Fruit fly (Drosophila melanogaster) whole organism, embryonic: ENCODE results near the gene CG6481.
A peak's percentile ranks its signal among the peaks of the same experiment; 100 is the strongest.

Experiments
- Atf6 ChIP-seq: fragments of 200-800 bp; sonication (Bioruptor generic); IDR thresholded peaks from 2 replicates; pipeline ENCODE4 v1.3.6; 2022; ENCODE audit warnings: missing biosample characterization, missing genetic modification characterization
- CG10267 ChIP-seq: fragments of 200-800 bp; sonication (Bioruptor generic); optimal IDR thresholded peaks from 2 replicates; lab custom pipeline; 2018; ENCODE audit warnings: missing biosample characterization, mild to moderate bottlenecking, missing genetic modification characterization, moderate library complexity
- CG10543 ChIP-seq: fragments of 200-800 bp; sonication (Bioruptor generic); optimal IDR thresholded peaks from 3 replicates; lab custom pipeline; 2017; ENCODE audit warnings: missing biosample characterization, mild to moderate bottlenecking, missing genetic modification characterization, moderate library complexity
- CG11456 ChIP-seq: fragments of 200-800 bp; sonication (Bioruptor generic); IDR thresholded peaks from 3 replicates; pipeline ENCODE4 v1.3.6; 2022; ENCODE audit warnings: missing biosample characterization, missing genetic modification characterization
- CG11723 ChIP-seq: fragments of 200-800 bp; sonication (Bioruptor generic); optimal IDR thresholded peaks from 2 replicates; lab custom pipeline; 2017; ENCODE audit warnings: missing biosample characterization, mild to moderate bottlenecking, missing genetic modification characterization
- CG1233 ChIP-seq: fragments of 200-800 bp; sonication (Bioruptor generic); optimal IDR thresholded peaks from 4 replicates; lab custom pipeline; 2018; ENCODE audit warnings: missing biosample characterization, mild to moderate bottlenecking, missing genetic modification characterization
- CG14441 ChIP-seq: fragments of 200-800 bp; sonication (Bioruptor generic); IDR thresholded peaks from 2 replicates; pipeline ENCODE4 v1.3.6; 2022; ENCODE audit warnings: missing biosample characterization, missing genetic modification characterization
- CG14965 ChIP-seq: fragments of 200-800 bp; sonication (Bioruptor generic); optimal IDR thresholded peaks from 2 replicates; lab custom pipeline; 2016; ENCODE audit warnings: missing biosample characterization, missing genetic modification characterization, borderline replicate concordance
- CG15479 ChIP-seq: fragments of 200-800 bp; sonication (Bioruptor generic); optimal IDR thresholded peaks from 3 replicates; lab custom pipeline; 2019; ENCODE audit warnings: missing biosample characterization, mild to moderate bottlenecking, missing genetic modification characterization, moderate library complexity
- CG1647 ChIP-seq: fragments of 200-800 bp; sonication (Bioruptor generic); optimal IDR thresholded peaks from 3 replicates; lab custom pipeline; 2016; ENCODE audit warnings: missing biosample characterization, missing genetic modification characterization
- CG17385 ChIP-seq: fragments of 200-800 bp; sonication (Bioruptor generic); optimal IDR thresholded peaks from 3 replicates; lab custom pipeline; 2018; ENCODE audit warnings: missing biosample characterization, mild to moderate bottlenecking, missing genetic modification characterization
- CG4424 ChIP-seq: fragments of 200-800 bp; sonication (Bioruptor generic); optimal IDR thresholded peaks from 3 replicates; lab custom pipeline; 2016; ENCODE audit warnings: missing biosample characterization, missing genetic modification characterization
- CG6254 ChIP-seq: fragments of 200-800 bp; sonication (Bioruptor generic); optimal IDR thresholded peaks from 3 replicates; lab custom pipeline; 2017; ENCODE audit warnings: mild to moderate bottlenecking, missing biosample characterization, missing genetic modification reagents, missing genetic modification characterization
- CG6765 ChIP-seq: fragments of 200-800 bp; sonication (Bioruptor generic); optimal IDR thresholded peaks from 3 replicates; lab custom pipeline; 2017; ENCODE audit warnings: missing biosample characterization, mild to moderate bottlenecking, missing genetic modification characterization
- CG6813 ChIP-seq: fragments of 200-800 bp; sonication (Bioruptor generic); optimal IDR thresholded peaks from 2 replicates; lab custom pipeline; 2017; ENCODE audit warnings: missing biosample characterization, missing genetic modification characterization, mild to moderate bottlenecking, moderate library complexity, missing genetic modification reagents
- CG8359 ChIP-seq: fragments of 200-800 bp; sonication (Bioruptor generic); optimal IDR thresholded peaks from 2 replicates; lab custom pipeline; 2017; ENCODE audit warnings: missing biosample characterization, mild to moderate bottlenecking, missing genetic modification characterization, borderline replicate concordance
- CG8388 ChIP-seq: fragments of 200-800 bp; sonication (Bioruptor generic); optimal IDR thresholded peaks from 2 replicates; lab custom pipeline; 2019; ENCODE audit warnings: missing biosample characterization, mild to moderate bottlenecking, missing genetic modification characterization, moderate library complexity
- Dad ChIP-seq: fragments of 200-800 bp; sonication (Bioruptor generic); optimal IDR thresholded peaks from 3 replicates; lab custom pipeline; 2016; ENCODE audit warnings: missing biosample characterization, missing genetic modification characterization
- Doc3 ChIP-seq: fragments of 200-800 bp; sonication (Bioruptor generic); IDR thresholded peaks from 3 replicates; pipeline ENCODE4 v1.3.6; 2022; ENCODE audit warnings: missing biosample characterization, missing genetic modification characterization; ENCODE audit not compliant: partially characterized antibody
- Dp ChIP-seq: fragments of 200-800 bp; sonication (Bioruptor generic); optimal IDR thresholded peaks from 2 replicates; lab custom pipeline; 2018; ENCODE audit warnings: missing biosample characterization, mild to moderate bottlenecking, missing genetic modification characterization, moderate library complexity
- H15 ChIP-seq: fragments of 200-800 bp; sonication (Bioruptor generic); IDR thresholded peaks from 3 replicates; pipeline ENCODE4 v1.3.6; 2022; ENCODE audit warnings: missing biosample characterization, missing genetic modification characterization
- Kr ChIP-seq: fragments of 200-800 bp; sonication (Bioruptor generic); optimal IDR thresholded peaks from 2 replicates; lab custom pipeline; 2017; ENCODE audit warnings: missing biosample characterization, mild to moderate bottlenecking, missing genetic modification characterization
- Side ChIP-seq: fragments of 200-800 bp; sonication (Bioruptor generic); optimal IDR thresholded peaks from 2 replicates; lab custom pipeline; 2016; ENCODE audit warnings: missing biosample characterization, missing genetic modification characterization
- Six4 ChIP-seq: fragments of 200-800 bp; sonication (Bioruptor generic); optimal IDR thresholded peaks from 2 replicates; lab custom pipeline; 2016; ENCODE audit warnings: missing biosample characterization, missing genetic modification characterization
- Sry-β ChIP-seq: fragments of 200-800 bp; sonication (Bioruptor generic); optimal IDR thresholded peaks from 2 replicates; lab custom pipeline; 2018; ENCODE audit warnings: missing biosample characterization, mild to moderate bottlenecking, missing genetic modification characterization, moderate library complexity
- TFAM ChIP-seq: fragments of 200-800 bp; sonication (Bioruptor generic); optimal IDR thresholded peaks from 2 replicates; lab custom pipeline; 2017; ENCODE audit warnings: missing biosample characterization, missing genetic modification characterization, inconsistent platforms
- Usf ChIP-seq: fragments of 200-800 bp; sonication (Bioruptor generic); optimal IDR thresholded peaks from 2 replicates; lab custom pipeline; 2017; ENCODE audit warnings: missing genotype, missing biosample characterization, missing genetic modification characterization
- Xrp1 ChIP-seq: fragments of 200-800 bp; sonication (Bioruptor generic); IDR thresholded peaks from 2 replicates; pipeline ENCODE4 v1.3.6; 2022; ENCODE audit warnings: missing biosample characterization, missing genetic modification characterization
- cg ChIP-seq: fragments of 200-800 bp; sonication (Bioruptor generic); optimal IDR thresholded peaks from 3 replicates; lab custom pipeline; 2019; ENCODE audit warnings: missing biosample characterization, mild to moderate bottlenecking, missing genetic modification characterization, moderate library complexity
- crp ChIP-seq, 2 experiments: fragments of 200-800 bp; sonication (Bioruptor generic); optimal IDR thresholded peaks; 2 replicates in 1 of 2; 3 replicates in 1 of 2; lab custom pipeline; 2017; ENCODE audit warnings: missing biosample characterization in 2 of 2, missing genetic modification characterization in 2 of 2, mild to moderate bottlenecking in 1 of 2, moderate library complexity in 1 of 2
- disco-r ChIP-seq: fragments of 200-800 bp; sonication (Bioruptor generic); optimal IDR thresholded peaks from 2 replicates; lab custom pipeline; 2016; ENCODE audit warnings: missing biosample characterization, missing genetic modification characterization
- fd102C ChIP-seq: fragments of 200-800 bp; sonication (Bioruptor generic); optimal IDR thresholded peaks from 2 replicates; lab custom pipeline; 2018; ENCODE audit warnings: missing biosample characterization, mild to moderate bottlenecking, missing genetic modification characterization, moderate library complexity
- fru ChIP-seq: fragments of >200 bp; optimal IDR thresholded peaks from 2 replicates; lab custom pipeline; 2017
- grn ChIP-seq: fragments of 200-800 bp; sonication (Bioruptor generic); optimal IDR thresholded peaks from 3 replicates; lab custom pipeline; 2017; ENCODE audit warnings: missing biosample characterization, missing genetic modification characterization
- hkb ChIP-seq, 2 experiments: fragments of 200-800 bp in 1 of 2; fragments of >200 bp in 1 of 2; sonication (Bioruptor generic) in 1 of 2; IDR thresholded peaks in 1 of 2; optimal IDR thresholded peaks in 1 of 2; 2 replicates each; pipeline versions ENCODE4 v1.3.6 to Lab custom; 2017 to 2022; ENCODE audit warnings: missing biosample characterization in 1 of 2, missing genetic modification characterization in 1 of 2
- insv ChIP-seq, 2 experiments: fragments of 200-800 bp; sonication (Bioruptor generic); optimal IDR thresholded peaks; 3 replicates each; lab custom pipeline; 2016 to 2018; ENCODE audit warnings: missing biosample characterization in 2 of 2, missing genetic modification characterization in 2 of 2
- kni ChIP-seq: fragments of 200-800 bp; sonication (Bioruptor generic); optimal IDR thresholded peaks from 3 replicates; lab custom pipeline; 2017; ENCODE audit warnings: mild to moderate bottlenecking, missing biosample characterization, missing genetic modification reagents, missing genetic modification characterization
- lilli ChIP-seq: fragments of 200-800 bp; sonication (Bioruptor generic); optimal IDR thresholded peaks from 3 replicates; lab custom pipeline; 2016; ENCODE audit warnings: missing biosample characterization, missing genetic modification characterization
- maf-S ChIP-seq: fragments of 200-800 bp; sonication (Bioruptor generic); optimal IDR thresholded peaks from 2 replicates; lab custom pipeline; 2016; ENCODE audit warnings: missing biosample characterization, missing genetic modification characterization
- pum ChIP-seq: fragments of 200-800 bp; sonication (Bioruptor generic); optimal IDR thresholded peaks from 2 replicates; lab custom pipeline; 2016; ENCODE audit warnings: missing biosample characterization, missing genetic modification characterization
- repo ChIP-seq: fragments of 200-800 bp; sonication (Bioruptor generic); optimal IDR thresholded peaks from 2 replicates; lab custom pipeline; 2016; ENCODE audit warnings: missing biosample characterization, missing genetic modification characterization
- scrt ChIP-seq: fragments of 200-800 bp; sonication (Bioruptor generic); optimal IDR thresholded peaks from 2 replicates; lab custom pipeline; 2018; ENCODE audit warnings: missing biosample characterization, mild to moderate bottlenecking, missing genetic modification characterization, moderate library complexity
- shn ChIP-seq: fragments of 200-800 bp; sonication (Bioruptor generic); optimal IDR thresholded peaks from 3 replicates; lab custom pipeline; 2016; ENCODE audit warnings: missing biosample characterization, missing genetic modification characterization
- sna ChIP-seq: fragments of 200-800 bp; sonication (Bioruptor generic); IDR thresholded peaks from 2 replicates; pipeline ENCODE4 v1.3.6; 2022; ENCODE audit warnings: missing biosample characterization, missing genetic modification characterization; ENCODE audit not compliant: partially characterized antibody
- tio ChIP-seq: fragments of 200-800 bp; sonication (Bioruptor generic); optimal IDR thresholded peaks from 2 replicates; lab custom pipeline; 2017; ENCODE audit warnings: missing biosample characterization, missing genetic modification characterization, inconsistent platforms
- toy ChIP-seq: fragments of 200-800 bp; sonication (Bioruptor generic); IDR thresholded peaks from 2 replicates; pipeline ENCODE4 v1.3.6; 2022; ENCODE audit warnings: missing biosample characterization, missing genetic modification characterization
- unc-4 ChIP-seq: fragments of 200-800 bp; sonication (Bioruptor generic); IDR thresholded peaks from 2 replicates; pipeline ENCODE4 v1.3.6; 2022; ENCODE audit warnings: missing biosample characterization, missing genetic modification characterization; ENCODE audit not compliant: partially characterized antibody
- wek ChIP-seq: fragments of 200-800 bp; sonication (Bioruptor generic); optimal IDR thresholded peaks from 3 replicates; lab custom pipeline; 2018; ENCODE audit warnings: missing biosample characterization, mild to moderate bottlenecking, missing genetic modification characterization, moderate library complexity
- zen2 ChIP-seq: fragments of 200-800 bp; sonication (Bioruptor generic); IDR thresholded peaks from 3 replicates; pipeline ENCODE4 v1.3.6; 2022; ENCODE audit warnings: missing biosample characterization, missing genetic modification characterization; ENCODE audit not compliant: partially characterized antibody

The CG6481 gene

DNA sequence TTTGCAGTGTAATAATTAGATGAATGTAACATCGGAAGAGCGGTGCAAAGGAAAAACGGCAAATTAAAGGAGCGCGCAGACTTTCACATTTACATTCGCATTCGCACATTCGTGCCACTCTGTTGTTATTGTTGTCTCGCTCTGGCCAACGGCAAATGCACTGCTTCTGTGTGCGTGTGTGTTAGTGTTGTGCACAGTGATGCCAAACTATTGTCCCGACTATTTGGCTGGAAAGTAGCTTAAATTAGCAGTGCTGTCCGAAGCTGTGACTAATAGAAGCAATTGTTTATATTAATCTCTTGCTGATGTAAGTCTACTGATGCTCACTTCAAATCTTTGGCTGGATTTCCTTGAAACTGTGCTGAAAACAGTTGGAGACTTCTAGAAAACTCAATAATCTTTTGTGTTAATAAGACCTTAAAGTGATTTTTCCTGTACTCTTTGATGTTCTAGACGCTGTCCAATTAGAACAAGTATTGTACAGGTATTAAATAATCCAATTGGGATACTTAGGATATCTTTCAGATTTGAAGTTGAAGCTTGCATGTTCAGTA is 6.2 kb downstream of the CG6481 start (continued):
- TF ChIP-seq Dad (GFP tag; lab: Kevin White, UChicago) (no peak), pum (GFP tag; lab: Kevin White, UChicago) (no peak), cg (peak; percentile 90), lilli (GFP tag; lab: Kevin White, UChicago) (no peak), hkb (optimal IDR thresholded peaks at IDR 0.05; lab: Kevin White, UChicago) (no peak), hkb (GFP tag; IDR thresholded peaks at IDR 0.05; lab: Robert Waterston, UW) (no peak), grn (no peak), CG6813 (no peak), disco-r (GFP tag; lab: Kevin White, UChicago) (no peak), Xrp1 (GFP tag; lab: Robert Waterston, UW) (no peak), fru (lab: Kevin White, UChicago) (no peak), shn (peak; percentile 12), Dp (GFP tag; lab: Kevin White, UChicago) (no peak), repo (GFP tag; lab: Kevin White, UChicago) (no peak), CG6765 (GFP tag; lab: Kevin White, UChicago) (no peak), TFAM (GFP tag; lab: Kevin White, UChicago) (no peak), CG14441 (0 out of 2 replicates have a peak, but pooled peaks have one; percentile 27), insv (GFP tag; optimal IDR thresholded peaks at IDR 0.05; lab: Kevin White, UChicago) (peak; percentile 63 to 93), CG1647 (GFP tag; lab: Kevin White, UChicago) (no peak), maf-S (GFP tag; lab: Kevin White, UChicago) (no peak), CG6254 (GFP tag; lab: Kevin White, UChicago) (no peak), CG8359 (GFP tag; lab: Kevin White, UChicago) (no peak), Side (GFP tag; lab: Kevin White, UChicago) (peak; percentile 20), CG10267 (tag; lab: Kevin White, UChicago) (peak; percentile 27), fd102C (GFP tag; lab: Kevin White, UChicago) (no peak), Sry-β (peak; percentile 98), Kr (GFP tag; lab: Kevin White, UChicago) (no peak), toy (GFP tag; lab: Robert Waterston, UW) (no peak), unc-4 (GFP tag; lab: Robert Waterston, UW) (no peak), CG11456 (GFP tag; lab: Robert Waterston, UW) (no peak), crp (GFP tag; optimal IDR thresholded peaks at IDR 0.05; lab: Kevin White, UChicago) (no peak), CG10543 (GFP tag; lab: Kevin White, UChicago) (peak; percentile 17), CG8388 (GFP tag; lab: Kevin White, UChicago) (no peak), Usf (no peak), zen2 (GFP tag; lab: Robert Waterston, UW) (no peak), CG11723 (GFP tag; lab: Kevin White, UChicago) (no peak), kni (GFP tag; lab: Kevin White, UChicago) (peak; percentile 4), wek (GFP tag; lab: Kevin White, UChicago) (no peak), Atf6 (GFP tag; lab: Robert Waterston, UW) (no peak), CG15479 (GFP tag; lab: Kevin White, UChicago) (no peak), scrt (GFP tag; lab: Kevin White, UChicago) (no peak), H15 (no peak), CG1233 (GFP tag; lab: Kevin White, UChicago) (peak; percentile 12), CG17385 (GFP tag; lab: Kevin White, UChicago) (peak; percentile 10), CG4424 (GFP tag; lab: Kevin White, UChicago) (no peak), Doc3 (no peak), CG14965 (no peak), sna (GFP tag; lab: Robert Waterston, UW) (no peak), tio (GFP tag; lab: Kevin White, UChicago) (peak; percentile 3), Six4 (GFP tag; lab: Kevin White, UChicago) (peak; percentile 20)
